Fruit fly (Drosophila melanogaster) whole organism, wandering third instar larva: Measurements from ENCODE around the gene Ace.

Experiments used
- CG32264 ChIP-seq: fragments of 200-800 bp; sonication (Bioruptor generic); optimal IDR thresholded peaks from 2 replicates; lab custom pipeline; 2016; ENCODE audit warnings: missing biosample characterization, missing genetic modification characterization
- CG9705 ChIP-seq: fragments of 200-800 bp; sonication (Bioruptor generic); optimal IDR thresholded peaks from 2 replicates; lab custom pipeline; 2018; ENCODE audit warnings: missing biosample characterization, mild to moderate bottlenecking, missing genetic modification characterization
- N ChIP-seq: fragments of >200 bp; optimal IDR thresholded peaks from 2 replicates; lab custom pipeline; 2018; ENCODE audit warnings: missing biosample characterization, missing external identifiers, missing genetic modification characterization
- OdsH ChIP-seq: fragments of 200-800 bp; sonication (Bioruptor generic); optimal IDR thresholded peaks from 2 replicates; lab custom pipeline; 2016; ENCODE audit warnings: missing biosample characterization, mild to moderate bottlenecking, missing genetic modification characterization
- Sp1 ChIP-seq: fragments of 200-800 bp; sonication (Bioruptor generic); optimal IDR thresholded peaks from 3 replicates; lab custom pipeline; 2019; ENCODE audit warnings: missing biosample characterization, mild to moderate bottlenecking, missing genetic modification characterization, moderate library complexity
- Vsx2 ChIP-seq: fragments of 200-300, 225-300 bp; sonication (Bioruptor generic); optimal IDR thresholded peaks from 2 replicates; lab custom pipeline; 2018; ENCODE audit warnings: missing biosample characterization, missing genetic modification characterization; ENCODE audit not compliant: partially characterized antibody
- br ChIP-seq: fragments of 200-800 bp; sonication (Bioruptor generic); optimal IDR thresholded peaks from 2 replicates; lab custom pipeline; 2016; ENCODE audit warnings: missing biosample characterization, missing genetic modification characterization
- dl ChIP-seq, 2 experiments: fragments of 175-275, 200-275 bp in 1 of 2; fragments of 200-275 bp in 1 of 2; sonication (Bioruptor generic); optimal IDR thresholded peaks; lab custom pipeline; 2018; ENCODE audit warnings: mild to moderate bottlenecking in 2 of 2, missing biosample characterization in 2 of 2, missing genetic modification characterization in 2 of 2, moderate library complexity in 2 of 2; ENCODE audit not compliant: partially characterized antibody in 2 of 2, insufficient read depth in 1 of 2
- fru ChIP-seq: fragments of 200-800 bp; sonication (Bioruptor generic); optimal IDR thresholded peaks from 3 replicates; lab custom pipeline; 2016; ENCODE audit warnings: missing biosample characterization, mild to moderate bottlenecking, missing genetic modification characterization
- h ChIP-seq: fragments of 200-800 bp; sonication (Bioruptor generic); optimal IDR thresholded peaks from 3 replicates; lab custom pipeline; 2016; ENCODE audit warnings: missing biosample characterization, mild to moderate bottlenecking, missing genetic modification characterization
- jim ChIP-seq: fragments of 175-275, 200-325 bp; sonication (Bioruptor generic); optimal IDR thresholded peaks from 2 replicates; lab custom pipeline; 2016; ENCODE audit warnings: missing biosample characterization, mild to moderate bottlenecking, missing genetic modification characterization
- lola ChIP-seq: fragments of >200 bp; optimal IDR thresholded peaks from 2 replicates; lab custom pipeline; 2017; ENCODE audit warnings: missing biosample characterization, missing genetic modification characterization
- usp ChIP-seq: fragments of >200 bp; optimal IDR thresholded peaks from 2 replicates; lab custom pipeline; 2017; ENCODE audit warnings: missing biosample characterization, missing genetic modification characterization

dm6 chr3R:13264061-13264661 is 4.8 kb upstream of the Ace start, which contains the start of gene Ravus:
- TF ChIP-seq fru (no peak), CG9705 (peak; percentile 68), dl (GFP tag; optimal IDR thresholded peaks at IDR 0.05; lab: Kevin White, UChicago; ENCODE audit: insufficient read depth in 1 of 2, partially characterized antibody in 2 of 2) (no peak), OdsH (GFP tag; lab: Kevin White, UChicago) (peak; percentile 50), Sp1 (GFP tag; lab: Kevin White, UChicago) (peak; percentile 66), N (GFP tag; lab: Kevin White, UChicago) (no peak), lola (GFP tag; lab: Kevin White, UChicago) (no peak), Vsx2 (GFP tag; lab: Kevin White, UChicago) (no peak), usp (GFP tag; lab: Kevin White, UChicago) (no peak), CG32264 (GFP tag; lab: Kevin White, UChicago) (no peak), br (GFP tag; lab: Kevin White, UChicago) (peak; percentile 41), jim (GFP tag; lab: Kevin White, UChicago) (no peak), h (no peak)
